Fruit fly (Drosophila melanogaster): ENCODE measurements around the gene Pxd.

DNA sequence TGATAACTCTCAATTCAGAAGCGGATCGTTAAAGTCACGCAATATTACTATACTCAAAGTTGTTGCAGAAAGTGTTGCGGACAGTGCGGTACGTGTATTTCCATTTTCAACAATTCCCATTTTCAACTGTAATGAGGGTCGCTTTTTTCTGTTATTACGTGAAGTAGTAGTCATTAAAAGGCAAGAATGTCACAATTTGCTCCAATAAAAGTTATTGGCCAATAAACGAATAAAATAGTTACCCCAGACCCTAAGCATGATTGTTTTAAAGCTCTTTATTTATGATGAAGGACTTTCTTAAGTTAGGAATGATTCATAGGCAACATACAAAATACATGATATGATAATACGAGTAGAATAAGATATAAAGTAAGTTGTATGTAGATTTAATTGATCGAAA is 7.0 kb upstream of the Pxd start:
- no peak for TF ChIP-seq CG8632 (GFP tag; optimal IDR thresholded peaks at IDR 0.05)
- TF ChIP-seq CG11294 (GFP tag; IDR thresholded peaks at IDR 0.05): no peak
- TF ChIP-seq Hr39 (GFP tag; optimal IDR thresholded peaks at IDR 0.05): no peak
- no peak for TF ChIP-seq acj6 (GFP tag; optimal IDR thresholded peaks at IDR 0.05)
- no peak for TF ChIP-seq lz (GFP tag; optimal IDR thresholded peaks at IDR 0.05)
- no peak for TF ChIP-seq fd59A (GFP tag; optimal IDR thresholded peaks at IDR 0.05)
- TF ChIP-seq Sox14 (GFP tag; optimal IDR thresholded peaks at IDR 0.05): no peak
- TF ChIP-seq cyc (GFP tag; optimal IDR thresholded peaks at IDR 0.05): no peak
- TF ChIP-seq svp (GFP tag): no peak
- no peak for TF ChIP-seq CG16779 (tag; optimal IDR thresholded peaks at IDR 0.05)
